Worm (Caenorhabditis elegans) whole organism, early embryonic: ENCODE results near the gene epg-4.

Source experiments
- ceh-36 ChIP-seq: sonication (generic microtip); optimal IDR thresholded peaks from 2 replicates; lab custom pipeline; 2016; ENCODE audit warnings: missing genetic modification characterization, inconsistent platforms, missing compliant biosample characterization
- hmbx-1 ChIP-seq: sonication (generic microtip); optimal IDR thresholded peaks from 2 replicates; lab custom pipeline; 2016; ENCODE audit warnings: mild to moderate bottlenecking, missing genetic modification characterization, missing compliant biosample characterization
- sea-1 ChIP-seq: fragments of 200-800 bp; sonication (Bioruptor generic); conservative IDR thresholded peaks from 2 replicates; pipeline ENCODE4 v1.3.6; 2022; ENCODE audit warnings: missing genetic modification characterization, missing compliant biosample characterization

ce11 chrIII:7162065-7162762 is 19.8 kb upstream of the epg-4 start, which contains the start of the genes syf-2 and K04G7.1:
- TF ChIP-seq hmbx-1 (no peak), sea-1 (no peak), ceh-36 (tag; lab: Kevin White, UChicago) (no peak)
